Worm (Caenorhabditis elegans) whole organism, midembryonic: ENCODE results near the gene srd-58.

ENCODE experiments used
- T22C8.4 ChIP-seq: fragments of 200-800 bp; sonication (Bioruptor generic); IDR thresholded peaks from 2 replicates; pipeline ENCODE4 v1.3.6; 2022; ENCODE audit warnings: missing genetic modification characterization, missing compliant biosample characterization
- cog-1 ChIP-seq: sonication (generic microtip); optimal IDR thresholded peaks from 2 replicates; lab custom pipeline; 2016; ENCODE audit warnings: missing genetic modification characterization, missing compliant biosample characterization
- flt-1 ChIP-seq: fragments of 200-800 bp; sonication (Bioruptor generic); IDR thresholded peaks from 2 replicates; pipeline ENCODE4 v1.3.6; 2022; ENCODE audit warnings: missing genetic modification characterization, missing compliant biosample characterization
- klf-2 ChIP-seq: fragments of 200-800 bp; sonication (Bioruptor generic); conservative IDR thresholded peaks from 2 replicates; pipeline ENCODE4 v1.3.6; 2022; ENCODE audit warnings: missing genetic modification reagents, missing genetic modification characterization, missing compliant biosample characterization
- med-1 ChIP-seq: sonication (generic microtip); optimal IDR thresholded peaks from 2 replicates; lab custom pipeline; 2017; ENCODE audit warnings: missing genetic modification characterization, mild to moderate bottlenecking, missing compliant biosample characterization, antibody characterized with exemption, missing genetic modification reagents; ENCODE audit not compliant: insufficient read depth
- ref-1 ChIP-seq: fragments of 200-800 bp; sonication (Bioruptor generic); conservative IDR thresholded peaks from 2 replicates; pipeline ENCODE4 v1.3.6; 2022; ENCODE audit warnings: missing genetic modification reagents, missing genetic modification characterization, missing compliant biosample characterization
- tab-1 ChIP-seq: fragments of 200-800 bp; sonication (Bioruptor generic); IDR thresholded peaks from 2 replicates; pipeline ENCODE4 v1.3.6; 2022; ENCODE audit warnings: missing genetic modification characterization, missing compliant biosample characterization
- ztf-23 ChIP-seq: fragments of 200-800 bp; sonication (Bioruptor generic); IDR thresholded peaks from 2 replicates; pipeline ENCODE4 v1.3.6; 2022; ENCODE audit warnings: missing genetic modification reagents, missing genetic modification characterization, missing compliant biosample characterization
- ztf-29 ChIP-seq: fragments of 200-800 bp; sonication (Bioruptor generic); IDR thresholded peaks from 2 replicates; pipeline ENCODE4 v1.3.6; 2022; ENCODE audit warnings: missing genetic modification reagents, missing genetic modification characterization, missing compliant biosample characterization

Gene srd-58

DNA sequence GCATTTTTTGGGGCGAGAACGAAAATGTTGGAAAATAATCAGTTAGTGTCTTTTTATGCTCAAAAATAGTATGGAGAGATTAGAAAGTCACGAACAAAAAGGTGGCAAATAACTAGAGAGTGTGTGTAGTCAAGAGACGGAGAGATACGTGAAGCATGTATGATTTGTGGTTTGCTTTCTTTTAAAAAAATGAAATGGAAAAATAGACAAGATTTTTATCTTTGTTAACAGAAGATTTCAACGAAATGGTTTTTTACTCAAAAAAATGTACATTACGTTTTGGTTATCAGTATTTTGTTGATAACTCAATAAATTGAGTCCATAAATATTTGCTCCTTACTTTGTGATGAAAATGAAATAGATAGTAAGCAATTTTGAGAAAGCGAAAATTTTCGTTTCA is 3.3 kb upstream of the srd-58 start, which contains the start of gene dhs-7:
Gene dhs-7 (minus strand): TSS at position 277 of the 400 bp plus-strand sequence.
- TF ChIP-seq klf-2 (GFP tag; lab: Robert Waterston, UW) (no peak), med-1 (no peak)

DNA sequence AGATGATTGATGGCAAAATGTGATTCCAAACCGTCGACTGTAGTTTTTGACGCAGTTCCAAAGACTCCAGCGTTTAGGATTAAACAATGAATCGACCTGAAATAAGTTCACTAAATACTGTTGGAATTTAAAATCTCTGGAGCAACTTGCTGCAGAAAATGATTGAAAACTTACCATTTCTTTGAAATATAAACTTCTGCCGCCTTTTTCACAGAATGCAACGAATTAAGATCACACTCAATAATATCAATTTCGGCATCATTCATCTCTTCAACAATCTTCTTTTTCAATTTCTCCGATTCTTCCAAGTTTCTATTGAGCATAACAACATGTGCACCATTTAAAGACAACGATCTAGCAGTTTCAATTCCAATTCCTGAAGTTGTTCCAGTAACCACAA is 2.8 kb upstream of the srd-58 start:
- TF ChIP-seq ref-1 (GFP tag; lab: Robert Waterston, UW) (no peak), flt-1 (GFP tag; lab: Robert Waterston, UW) (no peak), T22C8.4 (GFP tag; lab: Robert Waterston, UW) (no peak), med-1 (no peak), cog-1 (tag; lab: Kevin White, UChicago) (no peak), klf-2 (GFP tag; lab: Robert Waterston, UW) (no peak), ztf-29 (GFP tag; lab: Robert Waterston, UW) (no peak), ztf-23 (GFP tag; lab: Robert Waterston, UW) (no peak), tab-1 (no peak)

DNA sequence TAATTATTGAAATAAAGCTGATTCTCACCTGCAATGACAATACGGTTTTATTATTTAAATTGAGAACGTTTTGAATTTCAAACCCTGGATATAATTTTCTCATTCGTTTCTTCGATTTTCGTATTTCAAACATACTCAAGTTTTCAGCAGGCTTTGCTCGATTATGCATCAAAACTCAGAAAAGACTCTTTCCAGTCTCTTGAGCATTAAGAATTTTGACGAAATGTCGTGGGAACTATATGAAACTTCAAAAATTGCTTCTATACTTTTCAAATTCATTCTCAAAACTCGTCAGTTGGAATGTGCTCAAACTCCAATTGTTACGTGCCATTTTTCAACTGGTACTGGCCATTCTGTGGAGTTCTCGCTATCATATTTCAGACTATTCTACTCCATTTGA is 537 bp upstream of the srd-58 start, which contains the start of gene srd-59:
Gene srd-59 (plus strand): TSS at position 301 of the 400 bp plus-strand sequence.
- no peak for TF ChIP-seq klf-2 (GFP tag; lab: Robert Waterston, UW)
- no peak for TF ChIP-seq tab-1
- TF ChIP-seq T22C8.4 (GFP tag; lab: Robert Waterston, UW) = no peak
- TF ChIP-seq cog-1 (tag; lab: Kevin White, UChicago) = no peak
- no peak for TF ChIP-seq flt-1 (GFP tag; lab: Robert Waterston, UW)
- no peak for TF ChIP-seq ref-1 (GFP tag; lab: Robert Waterston, UW)

DNA sequence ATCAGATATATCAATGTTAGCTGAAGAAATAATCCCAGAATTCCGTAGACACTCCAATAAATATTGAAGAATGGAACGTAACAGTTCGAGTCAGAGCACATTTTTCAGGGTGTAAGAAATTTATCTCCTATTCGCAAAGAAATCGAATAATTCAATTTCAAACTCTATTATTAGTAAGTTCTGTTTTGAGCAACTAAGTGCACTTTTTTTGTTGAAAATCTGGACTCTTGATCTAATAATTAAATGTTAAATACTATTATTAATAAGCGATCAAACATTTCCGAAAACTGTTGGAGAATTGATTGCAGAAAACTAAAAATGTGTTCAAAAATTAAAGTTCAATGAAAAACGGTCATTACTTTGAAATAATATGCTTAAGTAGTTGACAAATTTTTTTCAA is 1.7 kb downstream of the srd-58 start, which contains the start of gene srd-56:
Gene srd-56 (minus strand): TSS at position 101 of the 400 bp plus-strand sequence.
- TF ChIP-seq T22C8.4 (GFP tag; lab: Robert Waterston, UW) (no peak), med-1 (no peak), ztf-29 (GFP tag; lab: Robert Waterston, UW) (no peak), cog-1 (tag; lab: Kevin White, UChicago) (no peak), ref-1 (GFP tag; lab: Robert Waterston, UW) (no peak), klf-2 (GFP tag; lab: Robert Waterston, UW) (no peak), tab-1 (no peak), flt-1 (GFP tag; lab: Robert Waterston, UW) (no peak)

DNA sequence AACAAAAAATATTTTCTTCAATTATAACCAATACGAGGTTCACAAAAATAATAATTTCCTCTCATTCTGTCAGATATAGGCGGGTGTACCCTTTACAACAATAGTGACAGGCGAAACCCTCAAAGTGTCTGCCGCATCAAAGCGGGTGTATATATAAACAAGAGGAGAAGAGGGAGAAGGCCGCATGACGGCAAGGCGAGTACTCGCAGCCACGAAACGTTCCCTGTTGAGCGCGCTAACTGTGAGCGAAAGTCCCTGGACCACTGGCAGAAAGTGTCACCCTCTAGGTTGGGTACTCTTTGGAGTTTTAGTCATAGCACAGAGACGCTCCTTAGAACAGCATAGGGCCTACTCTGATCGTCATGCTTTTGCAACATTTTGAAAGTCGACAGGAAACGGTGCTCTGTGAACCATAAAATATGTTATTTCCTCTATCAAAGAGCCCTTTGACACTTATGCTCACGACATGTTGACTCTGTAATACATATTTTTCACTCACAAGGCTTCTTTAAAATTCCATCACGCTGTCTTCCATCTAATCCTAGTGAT is 4.7 kb downstream of the srd-58 start, which contains the start of gene pcrg-1:
Gene pcrg-1 (plus strand): TSS at position 499 of the 549 bp plus-strand sequence.
- TF ChIP-seq klf-2 (GFP tag; lab: Robert Waterston, UW) = peak; percentile 86
- TF ChIP-seq ztf-29 (GFP tag; lab: Robert Waterston, UW) = peak; percentile 85
- TF ChIP-seq tab-1 = peak; percentile 96
- peak; percentile 94 for TF ChIP-seq ztf-23 (GFP tag; lab: Robert Waterston, UW)
- TF ChIP-seq cog-1 (tag; lab: Kevin White, UChicago) = peak; percentile 74
- TF ChIP-seq med-1 = peak; percentile 61
- peak; percentile 82 for TF ChIP-seq ref-1 (GFP tag; lab: Robert Waterston, UW)
- TF ChIP-seq flt-1 (GFP tag; lab: Robert Waterston, UW) = peak; percentile 95
- peak; percentile 92 for TF ChIP-seq T22C8.4 (GFP tag; lab: Robert Waterston, UW)

DNA sequence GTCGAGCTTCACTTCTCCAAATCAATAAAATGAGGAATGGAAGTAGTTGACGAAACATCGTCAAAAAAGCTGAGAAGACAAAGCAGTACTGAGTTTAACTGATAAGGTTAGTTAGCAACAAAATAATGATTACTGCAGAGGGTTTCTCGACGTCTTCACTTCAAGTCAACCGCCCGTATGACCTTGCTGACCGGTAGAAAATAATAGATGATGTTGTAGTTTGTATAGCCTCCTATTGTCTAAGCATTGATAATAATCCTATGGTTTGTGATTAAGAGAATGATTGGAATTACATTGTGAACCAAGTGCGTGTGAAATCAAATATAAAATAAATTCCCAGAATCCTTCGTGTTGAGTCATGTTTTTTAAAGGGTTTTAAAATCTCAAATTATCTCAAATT is 5.5 kb downstream of the srd-58 start, which contains the start of gene E04F6.6:
Gene E04F6.6 (minus strand): TSS at position 258 of the 400 bp plus-strand sequence.
- TF ChIP-seq med-1 = no peak

DNA sequence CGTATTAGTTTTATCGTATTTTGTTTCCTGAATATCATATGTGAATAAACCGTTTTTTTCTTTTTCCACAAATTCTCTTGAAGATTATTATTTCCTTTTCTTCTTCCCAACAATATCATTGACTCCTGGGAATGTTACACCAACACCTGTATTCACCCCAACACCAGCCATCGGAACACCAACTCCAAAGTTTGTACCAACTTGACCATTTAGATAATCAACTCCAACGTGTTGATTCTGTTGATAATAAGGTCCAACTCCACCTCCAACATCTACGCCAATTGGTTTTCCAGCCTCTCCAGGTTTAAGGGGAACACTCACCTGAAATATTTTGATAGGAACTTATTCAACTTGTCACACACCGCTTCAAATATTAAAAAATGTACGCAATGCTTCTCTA is 7.4 kb downstream of the srd-58 start:
- TF ChIP-seq med-1 (no peak), T22C8.4 (GFP tag; lab: Robert Waterston, UW) (no peak), ztf-29 (GFP tag; lab: Robert Waterston, UW) (no peak), flt-1 (GFP tag; lab: Robert Waterston, UW) (no peak), ztf-23 (GFP tag; lab: Robert Waterston, UW) (no peak), ref-1 (GFP tag; lab: Robert Waterston, UW) (no peak), cog-1 (tag; lab: Kevin White, UChicago) (no peak), klf-2 (GFP tag; lab: Robert Waterston, UW) (no peak), tab-1 (no peak)

DNA sequence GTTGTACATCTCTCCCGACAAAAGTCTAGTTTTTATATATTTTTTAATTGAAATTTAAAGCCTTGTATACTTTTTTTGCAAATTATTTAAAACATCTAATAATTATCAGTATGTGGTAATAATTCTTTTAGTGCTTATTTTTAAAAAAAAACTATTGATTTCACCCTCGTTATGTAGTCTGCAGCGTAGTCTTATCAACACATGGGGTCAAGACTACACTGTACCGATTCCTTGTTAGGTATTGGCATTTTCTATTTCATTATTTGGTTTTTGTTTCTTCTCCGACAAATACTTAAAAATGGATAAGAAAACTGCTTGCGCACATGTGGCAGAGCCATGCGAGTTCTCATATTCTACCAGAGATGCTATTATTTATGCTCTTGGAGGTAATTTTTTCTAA is 8.8 kb downstream of the srd-58 start, which contains the start of gene maoc-1:
Gene maoc-1 (plus strand): TSS at position 237 of the 400 bp plus-strand sequence.
- TF ChIP-seq T22C8.4 (GFP tag; lab: Robert Waterston, UW) (no peak), tab-1 (no peak), ztf-29 (GFP tag; lab: Robert Waterston, UW) (no peak), ztf-23 (GFP tag; lab: Robert Waterston, UW) (no peak), klf-2 (GFP tag; lab: Robert Waterston, UW) (no peak)

DNA sequence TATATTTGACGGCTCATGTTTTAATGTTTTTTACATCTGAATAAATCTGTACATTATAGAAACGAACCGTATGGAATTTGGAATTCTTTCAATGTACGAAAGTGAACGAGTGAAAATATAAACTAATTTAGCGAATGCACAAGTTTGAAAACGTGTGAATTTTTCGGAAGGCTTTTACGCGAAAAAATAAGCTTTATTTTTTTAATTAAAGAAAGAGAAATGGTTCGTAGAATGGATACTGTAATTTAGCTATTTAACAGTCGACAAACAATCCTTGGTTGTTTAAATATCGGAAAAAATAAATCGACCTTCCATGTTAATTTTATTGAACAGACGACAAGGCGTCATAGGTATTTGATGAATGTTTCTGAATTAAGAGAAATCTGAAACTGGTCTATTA is 9.3 kb downstream of the srd-58 start, which contains the start of gene acdh-12:
Gene acdh-12 (minus strand): TSS at position 101 of the 400 bp plus-strand sequence.
- TF ChIP-seq ztf-23 (GFP tag; lab: Robert Waterston, UW) (no peak), flt-1 (GFP tag; lab: Robert Waterston, UW) (no peak), klf-2 (GFP tag; lab: Robert Waterston, UW) (no peak), tab-1 (no peak), med-1 (no peak), T22C8.4 (GFP tag; lab: Robert Waterston, UW) (no peak), ztf-29 (GFP tag; lab: Robert Waterston, UW) (no peak), cog-1 (tag; lab: Kevin White, UChicago) (no peak), ref-1 (GFP tag; lab: Robert Waterston, UW) (no peak)

DNA sequence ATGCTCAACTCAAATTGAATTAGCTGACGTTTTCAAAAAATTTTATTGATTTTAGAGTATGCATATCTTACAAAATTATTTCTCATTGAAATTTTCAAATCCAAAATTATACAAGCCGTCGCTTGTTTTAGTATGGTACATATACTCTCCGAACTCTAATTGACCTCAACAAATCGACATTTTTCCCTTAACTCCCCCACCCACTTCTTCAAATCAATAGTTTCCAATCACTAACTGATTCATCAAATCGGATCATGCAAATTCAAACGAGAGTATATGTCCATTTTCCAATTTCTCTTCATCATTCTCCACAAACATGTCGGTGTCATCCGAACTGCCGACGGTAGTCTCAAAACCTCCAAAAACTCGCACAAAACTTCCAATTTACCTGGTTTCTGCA is 15.7 kb downstream of the srd-58 start, which contains the start of gene E04F6.4:
Gene E04F6.4 (plus strand): TSS at position 301 of the 400 bp plus-strand sequence.
- TF ChIP-seq ztf-23 (GFP tag; lab: Robert Waterston, UW) (no peak), tab-1 (no peak), ref-1 (GFP tag; lab: Robert Waterston, UW) (no peak)
